Fruit fly (Drosophila melanogaster) whole organism, adult: ENCODE results near the gene cv.

Experiments used
- CG5204 ChIP-seq: fragments of 200-800 bp; sonication (Bioruptor generic); optimal IDR thresholded peaks from 2 replicates; lab custom pipeline; 2016; ENCODE audit warnings: missing biosample characterization, missing genetic modification characterization
- Mnt ChIP-seq: fragments of 200-800 bp; sonication (Bioruptor generic); optimal IDR thresholded peaks from 2 replicates; lab custom pipeline; 2016; ENCODE audit warnings: missing biosample characterization, mild to moderate bottlenecking, missing genetic modification characterization
- bab1 ChIP-seq: fragments of 200-800 bp; sonication (Bioruptor generic); optimal IDR thresholded peaks from 3 replicates; lab custom pipeline; 2019; ENCODE audit warnings: missing biosample characterization, mild to moderate bottlenecking, missing genetic modification characterization, moderate library complexity
- toe ChIP-seq: fragments of 200-800 bp; sonication (Bioruptor generic); optimal IDR thresholded peaks from 2 replicates; lab custom pipeline; 2016; ENCODE audit warnings: missing biosample characterization, missing genetic modification characterization

DNA sequence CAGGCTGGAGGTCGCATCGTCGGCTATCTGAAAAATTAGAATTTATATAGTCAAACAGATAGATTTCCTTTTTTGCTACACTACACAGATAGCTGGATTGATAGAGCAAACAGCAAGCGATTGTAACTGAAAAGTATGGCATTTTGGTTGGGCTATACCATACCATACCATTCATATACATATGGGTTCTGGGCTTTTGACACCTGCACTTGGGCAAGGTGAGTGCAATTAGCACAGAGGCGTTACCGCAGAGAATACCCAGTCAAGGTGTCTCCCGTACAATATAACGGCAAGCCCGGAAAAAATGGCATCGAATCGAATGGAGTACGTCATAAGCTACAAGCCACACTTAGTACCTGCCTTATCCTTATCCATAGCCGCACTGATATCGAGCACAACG lies 25.0 kb downstream of the cv start:
- no peak for TF ChIP-seq CG5204
- TF ChIP-seq Mnt (GFP tag; lab: Kevin White, UChicago): no peak
- no peak for TF ChIP-seq bab1 (GFP tag; lab: Kevin White, UChicago)
- TF ChIP-seq toe (GFP tag; lab: Kevin White, UChicago): no peak
